Worm (Caenorhabditis elegans) whole organism, L3 larva: ENCODE measurements around the gene cyd-1.

Experiments
- R02D3.7 ChIP-seq: fragments of 150-350 bp; optimal IDR thresholded peaks from 2 replicates; lab custom pipeline; 2014; ENCODE audit warnings: missing biosample characterization, missing genetic modification characterization
- ama-1 ChIP-seq: fragments of 150-350 bp; optimal IDR thresholded peaks from 2 replicates; lab custom pipeline; 2018
- egl-27 ChIP-seq: sonication (generic microtip); optimal IDR thresholded peaks from 4 replicates; lab custom pipeline; 2017; ENCODE audit warnings: missing biosample characterization, missing genetic modification reagents, missing genetic modification characterization
- elt-3 ChIP-seq, 3 experiments: fragments of 150-350 bp in 1 of 3; sonication (generic microtip) in 2 of 3; optimal IDR thresholded peaks; 2 replicates in 2 of 3; 4 replicates in 1 of 3; lab custom pipeline; 2014 to 2017; ENCODE audit warnings: missing biosample characterization in 3 of 3, missing genetic modification characterization in 3 of 3
- fos-1 ChIP-seq: fragments of 150-350 bp; optimal IDR thresholded peaks from 2 replicates; lab custom pipeline; 2014; ENCODE audit warnings: missing biosample characterization, missing genetic modification characterization
- nhr-237 ChIP-seq: fragments of 150-350 bp; optimal IDR thresholded peaks from 2 replicates; lab custom pipeline; 2014; ENCODE audit warnings: missing biosample characterization, missing genetic modification characterization
- nhr-28 ChIP-seq: fragments of 150-350 bp; optimal IDR thresholded peaks from 2 replicates; lab custom pipeline; 2014; ENCODE audit warnings: missing biosample characterization, missing genetic modification characterization
- pqm-1 ChIP-seq: fragments of 150-350 bp; optimal IDR thresholded peaks from 2 replicates; lab custom pipeline; 2017; ENCODE audit warnings: missing biosample characterization, missing genetic modification characterization, inconsistent platforms
- skn-1 ChIP-seq: fragments of 150-350 bp; optimal IDR thresholded peaks from 2 replicates; lab custom pipeline; 2014; ENCODE audit warnings: missing biosample characterization, missing genetic modification characterization
- tbx-2 ChIP-seq: sonication (generic microtip); optimal IDR thresholded peaks from 2 replicates; lab custom pipeline; 2016; ENCODE audit warnings: mild to moderate bottlenecking, missing genetic modification characterization, missing compliant biosample characterization
- unc-39 ChIP-seq: sonication (generic microtip); optimal IDR thresholded peaks from 4 replicates; lab custom pipeline; 2017; ENCODE audit warnings: missing biosample characterization, missing genetic modification characterization
- zag-1 ChIP-seq: fragments of 150-350 bp; optimal IDR thresholded peaks from 2 replicates; lab custom pipeline; 2014; ENCODE audit warnings: missing biosample characterization, missing genetic modification characterization
- ztf-4 ChIP-seq: fragments of 150-350 bp; optimal IDR thresholded peaks from 2 replicates; lab custom pipeline; 2014; ENCODE audit warnings: missing biosample characterization, missing genetic modification characterization

- TF ChIP-seq elt-3 (tag; optimal IDR thresholded peaks at IDR 0.05; lab: Kevin White, UChicago), result peak; percentile 51 to 85 (median 83)
- TF ChIP-seq egl-27 (tag; lab: Kevin White, UChicago), result no peak
- no peak for TF ChIP-seq nhr-28 (tag; lab: Kevin White, UChicago)
- no peak for TF ChIP-seq ztf-4 (tag; lab: Kevin White, UChicago)
- no peak for TF ChIP-seq unc-39 (tag; lab: Kevin White, UChicago)
- no peak for TF ChIP-seq skn-1 (tag; lab: Kevin White, UChicago)
- TF ChIP-seq tbx-2, result no peak
- TF ChIP-seq nhr-237 (tag; lab: Kevin White, UChicago), result no peak
- no peak for TF ChIP-seq fos-1 (tag; lab: Kevin White, UChicago)
- no peak for TF ChIP-seq pqm-1
- no peak for TF ChIP-seq R02D3.7 (tag; lab: Kevin White, UChicago)
- no peak for TF ChIP-seq ama-1 (lab: Kevin White, UChicago)
- TF ChIP-seq zag-1 (tag; lab: Kevin White, UChicago), result no peak
These were observed 37.9 kb upstream of the cyd-1 start for ce11 chrII:12942496-12942895.
